Fruit fly (Drosophila melanogaster) whole organism, embryonic: ENCODE data around the gene CG43610.

Experiments
- Adf1 ChIP-seq: fragments of 200-800 bp; sonication (Bioruptor generic); IDR thresholded peaks from 2 replicates; pipeline ENCODE4 v1.3.6; 2022; ENCODE audit warnings: missing biosample characterization, missing genetic modification characterization
- Bgb ChIP-seq: fragments of 200-800 bp; sonication (Bioruptor generic); IDR thresholded peaks from 2 replicates; pipeline ENCODE4 v1.3.6; 2022; ENCODE audit warnings: missing biosample characterization, missing genetic modification characterization; ENCODE audit not compliant: partially characterized antibody
- C15 ChIP-seq: fragments of 200-800 bp; sonication (Bioruptor generic); IDR thresholded peaks from 3 replicates; pipeline ENCODE4 v1.3.6; 2022; ENCODE audit warnings: missing biosample characterization, missing genetic modification characterization
- CG1024 ChIP-seq: fragments of 200-800 bp; sonication (Bioruptor generic); IDR thresholded peaks from 2 replicates; pipeline ENCODE4 v1.3.6; 2022; ENCODE audit warnings: missing biosample characterization, missing genetic modification characterization
- CG10431 ChIP-seq: fragments of 200-800 bp; sonication (Bioruptor generic); optimal IDR thresholded peaks from 3 replicates; lab custom pipeline; 2018; ENCODE audit warnings: missing biosample characterization, mild to moderate bottlenecking, missing genetic modification characterization
- CG10654 ChIP-seq: fragments of 200-800 bp; sonication (Bioruptor generic); optimal IDR thresholded peaks from 2 replicates; lab custom pipeline; 2016; ENCODE audit warnings: missing biosample characterization, missing genetic modification characterization
- CG11695 ChIP-seq: fragments of 200-800 bp; sonication (Bioruptor generic); IDR thresholded peaks from 3 replicates; pipeline ENCODE4 v1.3.6; 2022; ENCODE audit warnings: missing biosample characterization, missing genetic modification characterization
- CG14965 ChIP-seq: fragments of 200-800 bp; sonication (Bioruptor generic); optimal IDR thresholded peaks from 2 replicates; lab custom pipeline; 2016; ENCODE audit warnings: missing biosample characterization, missing genetic modification characterization, borderline replicate concordance
- CG2712 ChIP-seq: fragments of 200-800 bp; optimal IDR thresholded peaks from 3 replicates; lab custom pipeline; 2019; ENCODE audit warnings: missing biosample characterization, mild to moderate bottlenecking, missing genetic modification characterization, moderate library complexity
- CG31388 ChIP-seq: fragments of 200-800 bp; sonication (Bioruptor generic); optimal IDR thresholded peaks from 2 replicates; lab custom pipeline; 2016; ENCODE audit warnings: missing biosample characterization, missing genetic modification characterization
- CG32767 ChIP-seq: fragments of 200-800 bp; sonication (Bioruptor generic); IDR thresholded peaks from 2 replicates; pipeline ENCODE4 v1.3.6; 2022; ENCODE audit warnings: missing biosample characterization, missing genetic modification characterization
- CG34224 ChIP-seq: fragments of 200-800 bp; sonication (Bioruptor generic); IDR thresholded peaks from 3 replicates; pipeline ENCODE4 v1.3.6; 2022; ENCODE audit warnings: missing biosample characterization, missing genetic modification characterization; ENCODE audit not compliant: partially characterized antibody
- CG4360 ChIP-seq: fragments of 200-800 bp; sonication (Bioruptor generic); IDR thresholded peaks from 2 replicates; pipeline ENCODE4 v1.3.6; 2022; ENCODE audit warnings: missing biosample characterization, missing genetic modification characterization
- CG6689 ChIP-seq: fragments of 200-800 bp; sonication (Bioruptor generic); IDR thresholded peaks from 2 replicates; pipeline ENCODE4 v1.3.6; 2022; ENCODE audit warnings: missing biosample characterization, missing genetic modification characterization
- CG6813 ChIP-seq: fragments of 200-800 bp; sonication (Bioruptor generic); optimal IDR thresholded peaks from 2 replicates; lab custom pipeline; 2017; ENCODE audit warnings: missing biosample characterization, missing genetic modification characterization, mild to moderate bottlenecking, moderate library complexity, missing genetic modification reagents
- CG8281 ChIP-seq: fragments of 200-800 bp; sonication (Bioruptor generic); optimal IDR thresholded peaks from 2 replicates; lab custom pipeline; 2018; ENCODE audit warnings: missing biosample characterization, mild to moderate bottlenecking, missing genetic modification characterization, moderate library complexity
- CG9727 ChIP-seq: fragments of 200-800 bp; sonication (Bioruptor generic); optimal IDR thresholded peaks from 3 replicates; lab custom pipeline; 2017; ENCODE audit warnings: missing biosample characterization, mild to moderate bottlenecking, missing genetic modification characterization
- CkIIα-i1 ChIP-seq: fragments of 200-800 bp; sonication (Bioruptor generic); IDR thresholded peaks from 2 replicates; pipeline ENCODE4 v1.3.6; 2022; ENCODE audit warnings: missing biosample characterization, missing genetic modification characterization
- CoRest ChIP-seq: fragments of 200-800 bp; sonication (Bioruptor generic); optimal IDR thresholded peaks from 3 replicates; lab custom pipeline; 2018; ENCODE audit warnings: missing biosample characterization, mild to moderate bottlenecking, missing genetic modification characterization, moderate library complexity
- Ets97D ChIP-seq: fragments of 200-800 bp; sonication (Bioruptor generic); optimal IDR thresholded peaks from 3 replicates; lab custom pipeline; 2016; ENCODE audit warnings: missing biosample characterization, missing genetic modification characterization
- HmgZ ChIP-seq: fragments of 200-800 bp; sonication (Bioruptor generic); optimal IDR thresholded peaks from 2 replicates; lab custom pipeline; 2018; ENCODE audit warnings: missing biosample characterization, mild to moderate bottlenecking, missing genetic modification characterization
- Jarid2 ChIP-seq: fragments of 200-800 bp; sonication (Bioruptor generic); optimal IDR thresholded peaks from 3 replicates; lab custom pipeline; 2017; ENCODE audit warnings: mild to moderate bottlenecking, missing biosample characterization, missing genetic modification reagents, missing genetic modification characterization
- Kr ChIP-seq: fragments of 200-800 bp; sonication (Bioruptor generic); optimal IDR thresholded peaks from 2 replicates; lab custom pipeline; 2017; ENCODE audit warnings: missing biosample characterization, mild to moderate bottlenecking, missing genetic modification characterization
- Lhr ChIP-seq: fragments of 200-800 bp; sonication (Bioruptor generic); optimal IDR thresholded peaks from 3 replicates; lab custom pipeline; 2017; ENCODE audit warnings: mild to moderate bottlenecking, missing biosample characterization, missing genetic modification reagents, missing genetic modification characterization
- Med ChIP-seq: fragments of 200-800 bp; sonication (Bioruptor generic); peaks from one replicate; lab custom pipeline; 2016; ENCODE audit warnings: missing biosample characterization, missing genetic modification characterization, mild to moderate bottlenecking, inconsistent platforms, moderate library complexity
- Nf-YB ChIP-seq: fragments of 200-800 bp; sonication (Bioruptor generic); optimal IDR thresholded peaks from 3 replicates; lab custom pipeline; 2019; ENCODE audit warnings: missing biosample characterization, mild to moderate bottlenecking, missing genetic modification characterization, moderate library complexity
- NfI ChIP-seq: fragments of 200-800 bp; sonication (Bioruptor generic); optimal IDR thresholded peaks from 3 replicates; lab custom pipeline; 2018; ENCODE audit warnings: missing biosample characterization, mild to moderate bottlenecking, missing genetic modification characterization, moderate library complexity
- PHDP ChIP-seq: fragments of 200-800 bp; sonication (Bioruptor generic); optimal IDR thresholded peaks from 3 replicates; lab custom pipeline; 2018; ENCODE audit warnings: missing biosample characterization, mild to moderate bottlenecking, missing genetic modification characterization, moderate library complexity
- Rx ChIP-seq: fragments of 200-800 bp; sonication (Bioruptor generic); IDR thresholded peaks from 2 replicates; pipeline ENCODE4 v1.3.6; 2022; ENCODE audit warnings: missing biosample characterization, missing genetic modification characterization
- Xrp1 ChIP-seq: fragments of 200-800 bp; sonication (Bioruptor generic); IDR thresholded peaks from 2 replicates; pipeline ENCODE4 v1.3.6; 2022; ENCODE audit warnings: missing biosample characterization, missing genetic modification characterization
- cas ChIP-seq: fragments of 200-800 bp; sonication (Bioruptor generic); IDR thresholded peaks from 2 replicates; pipeline ENCODE4 v1.3.6; 2022; ENCODE audit warnings: missing biosample characterization, missing genetic modification characterization
- dmrt11E ChIP-seq: fragments of 200-800 bp; sonication (Bioruptor generic); optimal IDR thresholded peaks from 3 replicates; lab custom pipeline; 2018; ENCODE audit warnings: missing biosample characterization, mild to moderate bottlenecking, missing genetic modification characterization, moderate library complexity
- fd102C ChIP-seq: fragments of 200-800 bp; sonication (Bioruptor generic); optimal IDR thresholded peaks from 2 replicates; lab custom pipeline; 2018; ENCODE audit warnings: missing biosample characterization, mild to moderate bottlenecking, missing genetic modification characterization, moderate library complexity
- hb ChIP-seq: fragments of 200-800 bp; sonication (Bioruptor generic); IDR thresholded peaks from 3 replicates; pipeline ENCODE4 v1.3.6; 2022; ENCODE audit warnings: missing biosample characterization, missing genetic modification characterization; ENCODE audit not compliant: partially characterized antibody
- hth ChIP-seq: fragments of >200 bp; optimal IDR thresholded peaks from 2 replicates; lab custom pipeline; 2017; ENCODE audit warnings: inconsistent platforms
- jing ChIP-seq: fragments of 200-800 bp; sonication (Bioruptor generic); optimal IDR thresholded peaks from 2 replicates; lab custom pipeline; 2018; ENCODE audit warnings: missing biosample characterization, mild to moderate bottlenecking, missing genetic modification characterization
- jumu ChIP-seq: fragments of 200-800 bp; sonication (Bioruptor generic); optimal IDR thresholded peaks from 3 replicates; lab custom pipeline; 2016; ENCODE audit warnings: missing biosample characterization, missing genetic modification characterization
- phol ChIP-seq: fragments of 200-800 bp; sonication (Bioruptor generic); optimal IDR thresholded peaks from 3 replicates; lab custom pipeline; 2018; ENCODE audit warnings: missing biosample characterization, mild to moderate bottlenecking, missing genetic modification characterization, moderate library complexity
- pros ChIP-seq: fragments of 200-800 bp; sonication (Bioruptor generic); optimal IDR thresholded peaks from 3 replicates; lab custom pipeline; 2019; ENCODE audit warnings: missing biosample characterization, mild to moderate bottlenecking, missing genetic modification characterization, moderate library complexity
- psq ChIP-seq: fragments of 200-800 bp; sonication (Bioruptor generic); optimal IDR thresholded peaks from 2 replicates; lab custom pipeline; 2017; ENCODE audit warnings: missing biosample characterization, missing genetic modification characterization
- salm ChIP-seq: fragments of 200-800 bp; sonication (Bioruptor generic); optimal IDR thresholded peaks from 2 replicates; lab custom pipeline; 2018; ENCODE audit warnings: missing biosample characterization, mild to moderate bottlenecking, missing genetic modification characterization
- sd ChIP-seq: fragments of 200-800 bp; sonication (Bioruptor generic); optimal IDR thresholded peaks from 3 replicates; lab custom pipeline; 2018; ENCODE audit warnings: missing biosample characterization, mild to moderate bottlenecking, missing genetic modification characterization, moderate library complexity
- sens-2 ChIP-seq: fragments of 200-800 bp; sonication (Bioruptor generic); IDR thresholded peaks from 2 replicates; pipeline ENCODE4 v1.3.6; 2022; ENCODE audit warnings: missing biosample characterization, missing genetic modification characterization
- sim ChIP-seq: fragments of 200-800 bp; sonication (Bioruptor generic); IDR thresholded peaks from 2 replicates; pipeline ENCODE4 v1.3.6; 2022; ENCODE audit warnings: missing biosample characterization, missing genetic modification characterization
- tap ChIP-seq: fragments of 200-800 bp; optimal IDR thresholded peaks from 3 replicates; lab custom pipeline; 2019; ENCODE audit warnings: missing biosample characterization, mild to moderate bottlenecking, missing genetic modification characterization, moderate library complexity
- tio ChIP-seq: fragments of 200-800 bp; sonication (Bioruptor generic); optimal IDR thresholded peaks from 2 replicates; lab custom pipeline; 2017; ENCODE audit warnings: missing biosample characterization, missing genetic modification characterization, inconsistent platforms
- vfl ChIP-seq: fragments of 200-800 bp; sonication (Bioruptor generic); optimal IDR thresholded peaks from 2 replicates; lab custom pipeline; 2016; ENCODE audit warnings: missing biosample characterization, missing genetic modification characterization
- zen ChIP-seq: fragments of 200-800 bp; sonication (Bioruptor generic); optimal IDR thresholded peaks from 3 replicates; lab custom pipeline; 2018; ENCODE audit warnings: missing biosample characterization, mild to moderate bottlenecking, missing genetic modification characterization, moderate library complexity
- zfh1 ChIP-seq: fragments of 200-800 bp; sonication (Bioruptor generic); IDR thresholded peaks from 3 replicates; pipeline ENCODE4 v1.3.6; 2022; ENCODE audit warnings: missing biosample characterization, missing genetic modification characterization

Gene CG43610

DNA sequence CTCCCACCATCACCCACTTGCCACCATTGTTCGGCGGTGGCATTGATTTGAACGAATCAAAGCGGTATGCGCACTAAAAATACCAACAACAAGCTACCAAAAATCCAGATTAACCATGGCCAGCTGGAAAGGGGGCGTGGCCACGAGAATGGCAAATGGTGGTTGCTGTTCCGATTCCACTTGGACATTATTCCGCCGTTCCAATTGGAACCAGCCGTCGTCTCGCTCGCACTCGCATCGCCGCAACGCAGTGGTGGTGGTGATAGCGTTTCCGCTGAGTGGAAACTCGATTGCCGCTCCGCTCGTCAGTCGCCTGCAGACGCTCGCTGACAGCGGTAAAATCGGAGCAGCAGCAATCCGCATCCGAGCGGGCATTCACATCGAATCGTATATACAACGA, 22.6 kb downstream of the CG43610 start, which contains the start of gene sens-2 (continued):
- TF ChIP-seq tap: no peak
- no peak for TF ChIP-seq pros (GFP tag; lab: Kevin White, UChicago)
- no peak for TF ChIP-seq vfl
- peak; percentile 33; the same call in 1 of the 3 replicates for TF ChIP-seq CG34224 (GFP tag; lab: Robert Waterston, UW)
- no peak for TF ChIP-seq CG10654 (GFP tag; lab: Kevin White, UChicago)
- no peak for TF ChIP-seq CG14965 (GFP tag; lab: Kevin White, UChicago)
- TF ChIP-seq salm (tag; lab: Kevin White, UChicago): no peak
- TF ChIP-seq tio: no peak
- peak; percentile 24 for TF ChIP-seq HmgZ (tag; lab: Kevin White, UChicago)
- TF ChIP-seq phol (tag; lab: Kevin White, UChicago): peak; percentile 16
- TF ChIP-seq CG4360 (GFP tag; lab: Robert Waterston, UW): peak; percentile 65
- 0 out of 3 replicates have a peak, but pooled peaks have one; percentile 26 for TF ChIP-seq CG11695 (GFP tag; lab: Robert Waterston, UW)
- TF ChIP-seq sens-2 (GFP tag; lab: Robert Waterston, UW): peak; percentile 96
- TF ChIP-seq CG6689 (GFP tag; lab: Robert Waterston, UW): no peak
- TF ChIP-seq CG1024: peak; percentile 47; the same call in 1 of the 2 replicates
- peak; percentile 43 for TF ChIP-seq Ets97D
- TF ChIP-seq zen: peak; percentile 29
- TF ChIP-seq, all 482 proteins: peak for 72

DNA sequence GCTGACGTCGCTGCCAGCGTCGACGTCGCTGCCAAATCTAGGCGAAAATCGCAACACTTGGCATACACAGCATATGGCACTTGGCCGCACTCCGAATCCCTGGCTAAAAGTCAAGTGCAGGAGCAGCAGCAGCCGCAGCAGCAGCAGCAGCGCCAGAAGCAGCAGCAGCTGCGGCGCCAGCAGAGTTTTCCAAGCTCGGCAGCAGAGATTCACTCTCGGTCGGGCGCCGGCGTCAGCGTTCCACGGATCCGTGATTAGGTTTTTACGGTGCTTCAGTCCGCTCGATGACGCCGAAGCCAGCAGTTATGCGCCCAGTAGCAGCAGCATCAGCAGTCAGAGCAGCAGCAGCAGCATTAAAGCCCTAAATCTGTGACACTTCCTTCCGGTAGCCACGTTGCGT, 23.0 kb downstream of the CG43610 start:
- TF ChIP-seq sens-2 (GFP tag; lab: Robert Waterston, UW): peak; percentile 97
- TF ChIP-seq PHDP (tag; lab: Kevin White, UChicago): no peak
- TF ChIP-seq zfh1 (GFP tag; lab: Robert Waterston, UW): 0 out of 3 replicates have a peak, but pooled peaks have one; percentile 10
- TF ChIP-seq CG6813 (GFP tag; lab: Kevin White, UChicago): no peak
- TF ChIP-seq Bgb (GFP tag; lab: Robert Waterston, UW): peak; percentile 5; the same call in 1 of the 2 replicates
- 0 out of 3 replicates have a peak, but pooled peaks have one; percentile 14 for TF ChIP-seq hb (GFP tag; lab: Robert Waterston, UW)
- peak; percentile 85 for TF ChIP-seq Adf1
- no peak for TF ChIP-seq psq (GFP tag; lab: Kevin White, UChicago)
- no peak for TF ChIP-seq Lhr
- no peak for TF ChIP-seq hth (lab: Kevin White, UChicago)
- TF ChIP-seq Jarid2: peak; percentile 33
- TF ChIP-seq, all 482 proteins: peak for 6

DNA sequence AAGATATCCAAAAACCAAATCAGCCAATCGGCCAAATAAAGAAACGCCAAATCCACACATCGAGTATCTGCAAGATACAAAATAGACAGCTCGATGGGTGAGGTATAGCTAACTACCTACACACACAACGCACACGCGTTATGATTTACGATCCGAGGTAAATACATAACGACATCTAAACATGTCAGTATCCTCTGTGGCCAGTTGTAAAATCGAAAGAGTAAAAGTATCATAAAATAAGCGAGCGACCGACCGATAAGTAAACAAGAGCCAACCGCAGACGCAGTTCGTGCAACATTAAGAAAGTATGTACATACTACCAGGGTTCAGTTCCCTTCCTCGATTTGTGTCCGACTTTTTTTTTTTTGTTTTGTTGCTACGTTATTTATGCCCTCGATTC, 27.3 kb downstream of the CG43610 start:
- TF ChIP-seq CG2712 (tag; lab: Kevin White, UChicago) (no peak), Xrp1 (GFP tag; lab: Robert Waterston, UW) (no peak), Rx (GFP tag; lab: Robert Waterston, UW) (no peak), dmrt11E (peak; percentile 23), CG9727 (GFP tag; lab: Kevin White, UChicago) (peak; percentile 21), fd102C (GFP tag; lab: Kevin White, UChicago) (peak; percentile 28), CG10431 (GFP tag; lab: Kevin White, UChicago) (peak; percentile 36), sd (tag; lab: Kevin White, UChicago) (no peak), jumu (GFP tag; lab: Kevin White, UChicago) (no peak), CG8281 (no peak), CoRest (tag; lab: Kevin White, UChicago) (no peak), CkIIα-i1 (GFP tag; lab: Robert Waterston, UW) (no peak), NfI (no peak), sim (GFP tag; lab: Robert Waterston, UW) (no peak), Nf-YB (GFP tag; lab: Kevin White, UChicago) (peak; percentile 19), Kr (GFP tag; lab: Kevin White, UChicago) (peak; percentile 66), zen (peak; percentile 7), cas (GFP tag; lab: Robert Waterston, UW) (no peak), CG32767 (GFP tag; lab: Robert Waterston, UW) (no peak), C15 (GFP tag; lab: Robert Waterston, UW) (no peak), jing (no peak), CG31388 (no peak), Med (GFP tag; lab: Kevin White, UChicago) (no peak)
